Worm (Caenorhabditis elegans): ENCODE data around the gene F59A2.5.
A peak's percentile ranks its signal among the peaks of the same experiment; 100 is the strongest.

- TF ChIP-seq odd-2 (tag; optimal IDR thresholded peaks at IDR 0.05), result no peak
- no peak for TF ChIP-seq unc-86 (tag; optimal IDR thresholded peaks at IDR 0.05)
- no peak for TF ChIP-seq pat-9 (tag; optimal IDR thresholded peaks at IDR 0.05)
- no peak for TF ChIP-seq pqm-1 (tag; optimal IDR thresholded peaks at IDR 0.05)
- TF ChIP-seq pha-4 (tag; optimal IDR thresholded peaks at IDR 0.05), result no peak
- TF ChIP-seq unc-55 (GFP tag; optimal IDR thresholded peaks at IDR 0.05), result peak; percentile 43
- no peak for TF ChIP-seq tbx-2 (tag; optimal IDR thresholded peaks at IDR 0.05)
- no peak for TF ChIP-seq ahr-1 (tag; optimal IDR thresholded peaks at IDR 0.05)
- TF ChIP-seq ceh-14 (tag; optimal IDR thresholded peaks at IDR 0.05), result no peak
- TF ChIP-seq lim-6 (tag; optimal IDR thresholded peaks at IDR 0.05), result no peak
These were observed 32.5 kb downstream of the F59A2.5 start for ce11 chrIII:3437139-3437538.
